Worm (Caenorhabditis elegans): ENCODE results near the gene eif-3.B.

The eif-3.B gene

ce11 chrII:14753858-14754750 lies 41.1 kb upstream of the eif-3.B start, which contains the start of the genes tac-1 and Y54E2A.4:
TSS of gene tac-1 (minus strand) at chrII:14753877.
TSS of gene Y54E2A.4 (plus strand) at chrII:14754622.
- TF ChIP-seq lin-15B (tag; optimal IDR thresholded peaks at IDR 0.05) (no peak), unc-86 (tag; optimal IDR thresholded peaks at IDR 0.05) (no peak), efl-1 (optimal IDR thresholded peaks at IDR 0.05) (peak in 1 of 2 experiments; percentile 24), efl-1 (GFP tag; optimal IDR thresholded peaks at IDR 0.05 in 1 of 2) (peak in 1 of 2 experiments; percentile 30), vab-15 (tag; optimal IDR thresholded peaks at IDR 0.05) (no peak), dpl-1 (GFP tag; optimal IDR thresholded peaks at IDR 0.05) (peak; percentile 6 to 56 (median 11)), unc-30 (tag; optimal IDR thresholded peaks at IDR 0.05) (no peak), nhr-20 (tag; optimal IDR thresholded peaks at IDR 0.05) (no peak), unc-98 (GFP tag; IDR thresholded peaks at IDR 0.05) (no peak), fkh-8 (tag; optimal IDR thresholded peaks at IDR 0.05) (no peak), skn-1 (tag; optimal IDR thresholded peaks at IDR 0.05) (peak; percentile 28), C16A3.4 (tag; optimal IDR thresholded peaks at IDR 0.05) (no peak), ztf-11 (tag; optimal IDR thresholded peaks at IDR 0.05) (no peak), nhr-76 (tag; optimal IDR thresholded peaks at IDR 0.05) (no peak), ceh-82 (tag; optimal IDR thresholded peaks at IDR 0.05) (no peak), blmp-1 (tag; optimal IDR thresholded peaks at IDR 0.05) (no peak), lin-35 (GFP tag; optimal IDR thresholded peaks at IDR 0.05) (peak in 1 of 2 experiments; percentile 33), egl-13 (tag; optimal IDR thresholded peaks at IDR 0.05) (no peak), lsy-2 (tag; optimal IDR thresholded peaks at IDR 0.05) (peak in 1 of 2 experiments; percentile 38), grh-1 (GFP tag; IDR thresholded peaks at IDR 0.05) (no peak), nhr-85 (tag) (no peak)

ce11 chrII:14757711-14758110 lies 37.5 kb upstream of the eif-3.B start, which contains the start of gene Y54E2A.5:
TSS of gene Y54E2A.5 (minus strand) at chrII:14757811.
- TF ChIP-seq egl-13 (tag; optimal IDR thresholded peaks at IDR 0.05), result no peak
- TF ChIP-seq ceh-63 (GFP tag; optimal IDR thresholded peaks at IDR 0.05), result no peak
- TF ChIP-seq lir-3 (tag; optimal IDR thresholded peaks at IDR 0.05; ENCODE audit: poor library complexity), result no peak
- TF ChIP-seq nhr-28 (tag; optimal IDR thresholded peaks at IDR 0.05), result no peak
- no peak for TF ChIP-seq hpl-2 (GFP tag; optimal IDR thresholded peaks at IDR 0.05)

ce11 chrII:14762528-14762927 lies 32.7 kb upstream of the eif-3.B start:
- peak; percentile 21; the same call in 1 of the 2 replicates for TF ChIP-seq isw-1 (GFP tag; IDR thresholded peaks at IDR 0.05)
- peak; percentile 64 for TF ChIP-seq nhr-19 (GFP tag; conservative IDR thresholded peaks at IDR 0.05)

DNA sequence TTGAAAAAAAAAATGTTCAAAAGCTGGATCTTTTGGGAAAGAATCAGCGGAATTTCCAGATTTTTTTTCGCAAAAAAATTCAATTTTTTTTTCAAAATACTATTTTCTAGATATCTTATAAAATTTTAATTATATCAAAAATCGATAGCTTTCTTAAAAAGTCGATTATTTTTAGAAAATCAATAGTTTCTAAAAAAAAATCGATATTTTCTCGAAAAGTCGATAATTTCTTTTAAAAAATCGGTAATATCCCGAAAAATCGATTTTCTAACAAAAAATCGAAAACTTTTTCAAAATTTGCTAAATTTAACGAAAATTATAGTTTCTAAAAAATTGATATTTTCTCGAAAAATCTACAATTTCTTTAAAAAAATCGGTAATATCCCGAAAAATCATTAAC lies 26.4 kb upstream of the eif-3.B start:
- no peak for TF ChIP-seq ztf-11 (tag; optimal IDR thresholded peaks at IDR 0.05)
- no peak for TF ChIP-seq pax-3 (tag; optimal IDR thresholded peaks at IDR 0.05)
- TF ChIP-seq ceh-88 (GFP tag; IDR thresholded peaks at IDR 0.05), result no peak
- no peak for TF ChIP-seq grh-1 (GFP tag; IDR thresholded peaks at IDR 0.05)
- no peak for TF ChIP-seq nhr-77 (tag; optimal IDR thresholded peaks at IDR 0.05)
- TF ChIP-seq mef-2 (tag; optimal IDR thresholded peaks at IDR 0.05), result no peak
- TF ChIP-seq C34B4.2 (tag; optimal IDR thresholded peaks at IDR 0.05), result no peak
- TF ChIP-seq F16B12.6 (tag; optimal IDR thresholded peaks at IDR 0.05), result no peak
- no peak for TF ChIP-seq unc-130 (tag; optimal IDR thresholded peaks at IDR 0.05)
- no peak for TF ChIP-seq tbx-2 (tag; optimal IDR thresholded peaks at IDR 0.05)
- no peak for TF ChIP-seq lin-39 (tag; optimal IDR thresholded peaks at IDR 0.05)
- no peak for TF ChIP-seq ama-1 (optimal IDR thresholded peaks at IDR 0.05)
